Worm (Caenorhabditis elegans) whole organism, mixed stage, embryonic: ENCODE data around the gene Y9C9A.8.

Experiments
- ceh-39 ChIP-seq: fragments of 150-350 bp; optimal IDR thresholded peaks from 2 replicates; lab custom pipeline; 2014; ENCODE audit warnings: missing biosample characterization, missing genetic modification characterization
- elt-1 ChIP-seq: sonication (generic microtip); optimal IDR thresholded peaks from 2 replicates; lab custom pipeline; 2017; ENCODE audit warnings: missing genetic modification characterization, mild to moderate bottlenecking, missing compliant biosample characterization, antibody characterized with exemption, moderate library complexity, borderline replicate concordance; ENCODE audit not compliant: insufficient read depth
- lin-13 ChIP-seq: fragments of 150-350 bp; optimal IDR thresholded peaks from 2 replicates; lab custom pipeline; 2014; ENCODE audit warnings: missing biosample characterization, missing genetic modification characterization
- lsy-2 ChIP-seq: fragments of 150-350 bp; optimal IDR thresholded peaks from 2 replicates; lab custom pipeline; 2014; ENCODE audit warnings: missing biosample characterization, missing genetic modification characterization
- mab-5 ChIP-seq: fragments of 150-350 bp; optimal IDR thresholded peaks from 2 replicates; lab custom pipeline; 2014; ENCODE audit warnings: missing biosample characterization, missing genetic modification characterization
- mep-1 ChIP-seq: fragments of 150-350 bp; optimal IDR thresholded peaks from 2 replicates; lab custom pipeline; 2017; ENCODE audit warnings: missing biosample characterization, missing genetic modification reagents, missing genetic modification characterization, inconsistent platforms
- mls-2 ChIP-seq: sonication (generic microtip); optimal IDR thresholded peaks from 2 replicates; lab custom pipeline; 2016; ENCODE audit warnings: mild to moderate bottlenecking, missing genetic modification characterization, moderate library complexity, missing compliant biosample characterization
- nhr-12 ChIP-seq: fragments of 150-350 bp; optimal IDR thresholded peaks from 2 replicates; lab custom pipeline; 2014; ENCODE audit warnings: missing biosample characterization, missing genetic modification characterization
- nhr-237 ChIP-seq: fragments of 150-350 bp; optimal IDR thresholded peaks from 2 replicates; lab custom pipeline; 2014; ENCODE audit warnings: missing biosample characterization, missing genetic modification characterization
- snpc-4 ChIP-seq: fragments of 150-350 bp; optimal IDR thresholded peaks from 2 replicates; lab custom pipeline; 2014; ENCODE audit warnings: missing biosample characterization, missing genetic modification characterization
- unc-39 ChIP-seq: fragments of 150-350 bp; optimal IDR thresholded peaks from 2 replicates; lab custom pipeline; 2014; ENCODE audit warnings: missing biosample characterization, missing genetic modification characterization
- unc-62 ChIP-seq: fragments of 150-350 bp; optimal IDR thresholded peaks from 2 replicates; lab custom pipeline; 2014; ENCODE audit warnings: missing biosample characterization, missing genetic modification reagents, missing genetic modification characterization

- no peak for TF ChIP-seq mls-2
- TF ChIP-seq unc-39 (tag; lab: Kevin White, UChicago): no peak
- no peak for TF ChIP-seq ceh-39 (tag; lab: Kevin White, UChicago)
- TF ChIP-seq snpc-4 (tag; lab: Kevin White, UChicago): no peak
- TF ChIP-seq lin-13 (tag; lab: Kevin White, UChicago): no peak
- no peak for TF ChIP-seq nhr-12 (tag; lab: Kevin White, UChicago)
- no peak for TF ChIP-seq mab-5 (tag; lab: Kevin White, UChicago)
- TF ChIP-seq nhr-237 (tag; lab: Kevin White, UChicago): no peak
- no peak for TF ChIP-seq mep-1 (tag; lab: Kevin White, UChicago)
- TF ChIP-seq lsy-2 (tag; lab: Kevin White, UChicago): no peak
- no peak for TF ChIP-seq unc-62 (GFP tag; lab: Kevin White, UChicago)
- TF ChIP-seq elt-1 (tag; lab: Kevin White, UChicago): no peak
These were observed 39.6 kb upstream of the Y9C9A.8 start, which contains the start of gene T08B6.9 for ce11 chrIV:4890543-4890942.
